Worm (Caenorhabditis elegans) whole organism, L3 larva: Measurements from ENCODE around the gene F56A8.8.
A peak's percentile ranks its signal among the peaks of the same experiment; 100 is the strongest.

ENCODE experiments used
- R02D3.7 ChIP-seq: fragments of 150-350 bp; optimal IDR thresholded peaks from 2 replicates; lab custom pipeline; 2014; ENCODE audit warnings: missing biosample characterization, missing genetic modification characterization
- ZK546.5 ChIP-seq: sonication (generic microtip); optimal IDR thresholded peaks from 2 replicates; lab custom pipeline; 2017; ENCODE audit warnings: missing biosample characterization, missing genetic modification characterization
- aly-2 ChIP-seq: fragments of 150-350 bp; optimal IDR thresholded peaks from 2 replicates; lab custom pipeline; 2014; ENCODE audit warnings: missing biosample characterization, missing genetic modification characterization
- ama-1 ChIP-seq: fragments of 150-350 bp; optimal IDR thresholded peaks from 2 replicates; lab custom pipeline; 2018
- ceh-16 ChIP-seq: sonication (generic microtip); optimal IDR thresholded peaks from 2 replicates; lab custom pipeline; 2017; ENCODE audit warnings: missing biosample characterization, missing genetic modification characterization
- ceh-28 ChIP-seq: fragments of 150-350 bp; optimal IDR thresholded peaks from 2 replicates; lab custom pipeline; 2014; ENCODE audit warnings: missing biosample characterization, missing genetic modification reagents, missing genetic modification characterization
- ceh-82 ChIP-seq: fragments of 150-350 bp; optimal IDR thresholded peaks from 2 replicates; lab custom pipeline; 2014; ENCODE audit warnings: missing biosample characterization, missing genetic modification characterization
- ceh-9 ChIP-seq: sonication (generic microtip); optimal IDR thresholded peaks from 2 replicates; lab custom pipeline; 2018; ENCODE audit warnings: missing biosample characterization, missing genetic modification characterization
- egl-5 ChIP-seq: fragments of 150-350 bp; optimal IDR thresholded peaks from 2 replicates; lab custom pipeline; 2017; ENCODE audit warnings: missing biosample characterization, missing genetic modification reagents, missing genetic modification characterization, inconsistent platforms
- elt-1 ChIP-seq: fragments of 150-350 bp; optimal IDR thresholded peaks from 2 replicates; lab custom pipeline; 2014; ENCODE audit warnings: missing biosample characterization, missing genetic modification characterization
- elt-2 ChIP-seq: sonication (generic microtip); optimal IDR thresholded peaks from 2 replicates; lab custom pipeline; 2016; ENCODE audit warnings: missing genetic modification reagents, mild to moderate bottlenecking, missing genetic modification characterization, missing compliant biosample characterization
- elt-3 ChIP-seq, 3 experiments: fragments of 150-350 bp in 1 of 3; sonication (generic microtip) in 2 of 3; optimal IDR thresholded peaks; 2 replicates in 2 of 3; 4 replicates in 1 of 3; lab custom pipeline; 2014 to 2017; ENCODE audit warnings: missing biosample characterization in 3 of 3, missing genetic modification characterization in 3 of 3
- fkh-10 ChIP-seq: sonication (generic microtip); optimal IDR thresholded peaks from 2 replicates; lab custom pipeline; 2017; ENCODE audit warnings: missing biosample characterization, missing genetic modification reagents, missing genetic modification characterization
- fkh-2 ChIP-seq: fragments of 150-350 bp; optimal IDR thresholded peaks from 2 replicates; lab custom pipeline; 2014; ENCODE audit warnings: missing biosample characterization, missing genetic modification reagents, missing genetic modification characterization
- fos-1 ChIP-seq: fragments of 150-350 bp; optimal IDR thresholded peaks from 2 replicates; lab custom pipeline; 2014; ENCODE audit warnings: missing biosample characterization, missing genetic modification characterization
- hmg-11 ChIP-seq: sonication (generic microtip); optimal IDR thresholded peaks from 2 replicates; lab custom pipeline; 2016; ENCODE audit warnings: missing genetic modification characterization, missing compliant biosample characterization
- jun-1 ChIP-seq: fragments of 150-350 bp; optimal IDR thresholded peaks from 2 replicates; lab custom pipeline; 2014; ENCODE audit warnings: missing biosample characterization, missing genetic modification reagents, missing genetic modification characterization
- lin-15B ChIP-seq: fragments of 150-350 bp; optimal IDR thresholded peaks from 2 replicates; lab custom pipeline; 2014; ENCODE audit warnings: missing biosample characterization, missing genetic modification characterization
- lin-39 ChIP-seq: fragments of 150-350 bp; optimal IDR thresholded peaks from 2 replicates; lab custom pipeline; 2018; ENCODE audit warnings: missing biosample characterization, missing genetic modification reagents, missing genetic modification characterization
- lsy-12 ChIP-seq: sonication (generic microtip); optimal IDR thresholded peaks from 2 replicates; lab custom pipeline; 2016; ENCODE audit warnings: mild to moderate bottlenecking, missing genetic modification characterization, missing compliant biosample characterization
- mdl-1 ChIP-seq: fragments of 150-350 bp; optimal IDR thresholded peaks from 2 replicates; lab custom pipeline; 2014; ENCODE audit warnings: missing biosample characterization, missing genetic modification characterization
- nfya-1 ChIP-seq: sonication (generic microtip); optimal IDR thresholded peaks from 2 replicates; lab custom pipeline; 2017; ENCODE audit warnings: missing genetic modification characterization, mild to moderate bottlenecking, missing compliant biosample characterization, antibody characterized with exemption, moderate library complexity; ENCODE audit not compliant: insufficient read depth
- nhr-11 ChIP-seq: fragments of 150-350 bp; optimal IDR thresholded peaks from 2 replicates; lab custom pipeline; 2014; ENCODE audit warnings: missing biosample characterization, missing genetic modification characterization
- nhr-12 ChIP-seq: fragments of 150-350 bp; optimal IDR thresholded peaks from 2 replicates; lab custom pipeline; 2014; ENCODE audit warnings: missing biosample characterization, missing genetic modification characterization
- nhr-237 ChIP-seq: fragments of 150-350 bp; optimal IDR thresholded peaks from 2 replicates; lab custom pipeline; 2014; ENCODE audit warnings: missing biosample characterization, missing genetic modification characterization
- nhr-28 ChIP-seq: fragments of 150-350 bp; optimal IDR thresholded peaks from 2 replicates; lab custom pipeline; 2014; ENCODE audit warnings: missing biosample characterization, missing genetic modification characterization
- nhr-67 ChIP-seq: fragments of 150-350 bp; optimal IDR thresholded peaks from 2 replicates; lab custom pipeline; 2014; ENCODE audit warnings: missing biosample characterization, missing genetic modification characterization
- nhr-76 ChIP-seq: fragments of 150-350 bp; sonication (generic microtip); optimal IDR thresholded peaks from 5 replicates; lab custom pipeline; 2014; ENCODE audit warnings: missing biosample characterization, missing genetic modification characterization
- pha-4 ChIP-seq: fragments of 150-350 bp; optimal IDR thresholded peaks from 2 replicates; lab custom pipeline; 2014; ENCODE audit warnings: missing biosample characterization, missing genetic modification reagents, missing genetic modification characterization
- pqm-1 ChIP-seq: fragments of 150-350 bp; optimal IDR thresholded peaks from 2 replicates; lab custom pipeline; 2017; ENCODE audit warnings: missing biosample characterization, missing genetic modification characterization, inconsistent platforms
- sea-2 ChIP-seq: fragments of 150-350 bp; sonication (generic microtip); optimal IDR thresholded peaks from 4 replicates; lab custom pipeline; 2014; ENCODE audit warnings: missing biosample characterization, missing genetic modification reagents, missing genetic modification characterization
- skn-1 ChIP-seq: fragments of 150-350 bp; optimal IDR thresholded peaks from 2 replicates; lab custom pipeline; 2014; ENCODE audit warnings: missing biosample characterization, missing genetic modification characterization
- snpc-4 ChIP-seq: fragments of 150-350 bp; optimal IDR thresholded peaks from 2 replicates; lab custom pipeline; 2014; ENCODE audit warnings: missing biosample characterization, missing genetic modification characterization
- tbx-2 ChIP-seq: sonication (generic microtip); optimal IDR thresholded peaks from 2 replicates; lab custom pipeline; 2016; ENCODE audit warnings: mild to moderate bottlenecking, missing genetic modification characterization, missing compliant biosample characterization
- unc-39 ChIP-seq: sonication (generic microtip); optimal IDR thresholded peaks from 4 replicates; lab custom pipeline; 2017; ENCODE audit warnings: missing biosample characterization, missing genetic modification characterization
- unc-62 ChIP-seq: fragments of 150-350 bp; sonication (generic microtip); optimal IDR thresholded peaks from 4 replicates; lab custom pipeline; 2014; ENCODE audit warnings: missing biosample characterization, missing genetic modification reagents, missing genetic modification characterization
- zag-1 ChIP-seq: fragments of 150-350 bp; optimal IDR thresholded peaks from 2 replicates; lab custom pipeline; 2014; ENCODE audit warnings: missing biosample characterization, missing genetic modification characterization
- ztf-11 ChIP-seq: fragments of 150-350 bp; optimal IDR thresholded peaks from 2 replicates; lab custom pipeline; 2014; ENCODE audit warnings: missing biosample characterization, missing genetic modification characterization
- ztf-4 ChIP-seq: fragments of 150-350 bp; optimal IDR thresholded peaks from 2 replicates; lab custom pipeline; 2014; ENCODE audit warnings: missing biosample characterization, missing genetic modification characterization

Gene F56A8.8

ce11 chrIII:13270896-13271295 is 14.6 kb upstream of the F56A8.8 start:
- TF ChIP-seq aly-2 (no peak), ceh-28 (tag; lab: Kevin White, UChicago) (no peak), unc-39 (tag; lab: Kevin White, UChicago) (no peak), mdl-1 (tag; lab: Kevin White, UChicago) (no peak), nfya-1 (tag; lab: Kevin White, UChicago) (peak; percentile 64), fkh-10 (GFP tag; lab: Kevin White, UChicago) (peak; percentile 62), fos-1 (tag; lab: Kevin White, UChicago) (no peak), ceh-82 (no peak), ceh-16 (tag; lab: Kevin White, UChicago) (no peak), lin-39 (tag; lab: Kevin White, UChicago) (peak; percentile 23), nhr-12 (tag; lab: Kevin White, UChicago) (no peak), nhr-237 (tag; lab: Kevin White, UChicago) (no peak), zag-1 (tag; lab: Kevin White, UChicago) (no peak), elt-1 (no peak), fkh-2 (tag; lab: Kevin White, UChicago) (no peak), ama-1 (no peak), tbx-2 (tag; lab: Kevin White, UChicago) (no peak), lin-15B (tag; lab: Kevin White, UChicago) (no peak), ztf-11 (no peak), R02D3.7 (tag; lab: Kevin White, UChicago) (no peak)
- TF ChIP-seq, all 47 proteins: peak for 3

- TF ChIP-seq nfya-1 (tag; lab: Kevin White, UChicago) (no peak), nhr-11 (no peak), ceh-9 (tag; lab: Kevin White, UChicago) (no peak), sea-2 (GFP tag; lab: Kevin White, UChicago) (no peak), egl-5 (tag; lab: Kevin White, UChicago) (no peak), mdl-1 (tag; lab: Kevin White, UChicago) (no peak), ztf-4 (tag; lab: Kevin White, UChicago) (no peak), elt-3 (tag; optimal IDR thresholded peaks at IDR 0.05; lab: Kevin White, UChicago) (no peak), ceh-82 (no peak)
Observed at ce11 chrIII:13272227-13272626, 13.3 kb upstream of the F56A8.8 start.

ce11 chrIII:13272788-13273187 is 12.7 kb upstream of the F56A8.8 start:
- TF ChIP-seq elt-1 (peak; percentile 88), nhr-28 (tag; lab: Kevin White, UChicago) (no peak)

ce11 chrIII:13275784-13276183 is 9.7 kb upstream of the F56A8.8 start:
- TF ChIP-seq jun-1 = peak; percentile 37
- peak; percentile 69 for TF ChIP-seq skn-1 (tag; lab: Kevin White, UChicago)
- TF ChIP-seq elt-2 (tag; lab: Kevin White, UChicago) = peak; percentile 48
- TF ChIP-seq fkh-2 (tag; lab: Kevin White, UChicago) = no peak
- peak; percentile 43 for TF ChIP-seq snpc-4 (tag; lab: Kevin White, UChicago)
- TF ChIP-seq ceh-16 (tag; lab: Kevin White, UChicago) = no peak
- TF ChIP-seq nhr-237 (tag; lab: Kevin White, UChicago) = no peak
- TF ChIP-seq nfya-1 (tag; lab: Kevin White, UChicago) = peak; percentile 74
- no peak for TF ChIP-seq ceh-82
- peak; percentile 53 for TF ChIP-seq pqm-1 (tag; lab: Kevin White, UChicago)
- peak; percentile 58 for TF ChIP-seq tbx-2 (tag; lab: Kevin White, UChicago)
- TF ChIP-seq elt-1 = peak; percentile 21
- peak; percentile 50 for TF ChIP-seq unc-62 (GFP tag; lab: Kevin White, UChicago)
- no peak for TF ChIP-seq ZK546.5 (tag; lab: Kevin White, UChicago)
- TF ChIP-seq nhr-11 = peak; percentile 55
- TF ChIP-seq mdl-1 (tag; lab: Kevin White, UChicago) = peak; percentile 27
- TF ChIP-seq elt-3 (tag; optimal IDR thresholded peaks at IDR 0.05; lab: Kevin White, UChicago) = no peak
- peak; percentile 90 for TF ChIP-seq lin-39 (tag; lab: Kevin White, UChicago)
- TF ChIP-seq nhr-76 (tag; lab: Kevin White, UChicago) = no peak
- peak; percentile 32 for TF ChIP-seq lin-15B (tag; lab: Kevin White, UChicago)
- TF ChIP-seq nhr-67 = no peak
- peak; percentile 94 for TF ChIP-seq hmg-11 (tag; lab: Kevin White, UChicago)
- peak; percentile 58 for TF ChIP-seq lsy-12 (tag; lab: Kevin White, UChicago)
- TF ChIP-seq R02D3.7 (tag; lab: Kevin White, UChicago) = peak; percentile 32
- TF ChIP-seq fkh-10 (GFP tag; lab: Kevin White, UChicago) = peak; percentile 66
- TF ChIP-seq pha-4 = peak; percentile 27
- TF ChIP-seq ceh-28 (tag; lab: Kevin White, UChicago) = peak; percentile 55
